Worm (Caenorhabditis elegans): ENCODE results near the gene abu-6.

DNA sequence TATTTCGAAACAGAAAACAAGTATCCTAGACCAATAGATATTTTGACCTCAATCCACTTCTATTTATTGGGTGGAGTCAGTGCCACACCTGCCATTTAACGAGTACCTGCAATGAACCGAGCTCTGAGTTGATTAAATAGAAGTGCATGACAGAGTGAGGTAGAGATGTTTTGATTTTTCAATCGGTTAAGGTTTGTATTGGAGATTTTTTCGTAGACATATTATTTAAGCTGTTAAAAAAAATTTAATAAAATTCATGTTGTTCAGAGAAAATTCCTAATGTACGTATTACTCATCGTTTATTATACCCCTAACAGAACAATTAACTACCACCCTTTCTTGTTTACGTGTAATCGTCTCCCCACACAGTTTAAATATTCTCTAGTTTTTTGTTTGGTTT lies 6.2 kb downstream of the abu-6 start, which contains the start of gene srx-38:
- TF ChIP-seq nhr-76 (tag; optimal IDR thresholded peaks at IDR 0.05) (no peak), lin-39 (tag; optimal IDR thresholded peaks at IDR 0.05) (no peak), pax-3 (tag; optimal IDR thresholded peaks at IDR 0.05) (no peak), zag-1 (tag; optimal IDR thresholded peaks at IDR 0.05) (no peak), elt-3 (tag; optimal IDR thresholded peaks at IDR 0.05) (no peak), egl-27 (tag; optimal IDR thresholded peaks at IDR 0.05) (no peak), mep-1 (tag; optimal IDR thresholded peaks at IDR 0.05) (no peak), xbp-1 (tag; optimal IDR thresholded peaks at IDR 0.05) (no peak), ztf-4 (tag; optimal IDR thresholded peaks at IDR 0.05) (no peak), unc-62 (GFP tag; optimal IDR thresholded peaks at IDR 0.05) (no peak), skn-1 (tag; optimal IDR thresholded peaks at IDR 0.05) (no peak), alr-1 (tag; optimal IDR thresholded peaks at IDR 0.05; ENCODE audit: borderline replicate concordance) (no peak)
